Fruit fly (Drosophila melanogaster): Measurements from ENCODE around the gene pb.

Gene pb

DNA sequence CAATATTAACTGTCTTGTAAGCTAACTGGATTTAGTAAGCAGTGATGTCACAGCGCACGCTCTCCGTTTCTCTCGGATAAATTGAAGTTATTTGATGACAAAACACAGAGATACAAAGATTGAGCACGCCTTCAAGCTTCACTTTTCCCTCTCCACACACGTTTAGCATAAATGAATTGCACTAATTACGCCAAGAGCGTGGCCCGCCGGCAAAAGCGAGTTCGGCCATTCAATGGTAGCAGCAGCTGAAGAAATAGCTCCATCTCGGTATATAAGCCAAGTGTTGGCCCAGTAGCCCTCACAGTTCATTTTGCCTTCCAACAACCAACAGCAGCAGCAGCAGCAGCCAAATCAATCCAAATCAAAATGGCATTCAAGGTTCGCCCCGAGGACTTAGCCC, 49.4 kb downstream of the pb start, which contains the start of gene Ccp84Ad:
Gene Ccp84Ad, plus strand, starts transcription at position 301 of the 400 bp plus-strand sequence.
- TF ChIP-seq dmrt93B (GFP tag; optimal IDR thresholded peaks at IDR 0.05) (no peak), sage (GFP tag; optimal IDR thresholded peaks at IDR 0.05) (no peak), usp (GFP tag; optimal IDR thresholded peaks at IDR 0.05) (no peak), sv (GFP tag; optimal IDR thresholded peaks at IDR 0.05) (no peak), HLH106 (tag; optimal IDR thresholded peaks at IDR 0.05) (no peak), br (GFP tag; optimal IDR thresholded peaks at IDR 0.05) (no peak)

DNA sequence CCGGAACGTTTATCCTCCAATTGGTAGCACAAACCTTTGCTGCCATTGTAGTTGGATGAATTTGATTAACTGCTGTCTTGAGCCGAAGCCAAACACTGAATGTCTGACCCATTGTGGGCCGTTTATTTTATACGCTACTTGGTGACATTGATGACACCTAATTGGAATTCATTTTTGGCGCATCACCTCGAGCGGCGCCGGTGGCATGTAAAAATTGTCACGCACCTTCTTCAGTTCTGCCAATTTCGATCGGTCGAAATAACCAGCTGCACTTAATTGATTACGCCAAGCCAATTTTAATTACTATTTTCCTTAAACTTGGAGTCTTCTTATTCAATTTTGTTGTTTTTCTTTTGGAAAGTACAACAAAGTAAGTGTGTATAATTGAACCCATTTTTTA, 50.2 kb downstream of the pb start, which contains the start of gene Ccp84Ae:
Gene Ccp84Ae, minus strand, starts transcription at position 101 of the 400 bp plus-strand sequence.
- no peak for TF ChIP-seq rgr (GFP tag; optimal IDR thresholded peaks at IDR 0.05)
- no peak for TF ChIP-seq brk (GFP tag; optimal IDR thresholded peaks at IDR 0.05)
- no peak for TF ChIP-seq br (GFP tag; optimal IDR thresholded peaks at IDR 0.05)
- no peak for TF ChIP-seq fru (GFP tag; optimal IDR thresholded peaks at IDR 0.05)
- TF ChIP-seq Hnf4 (GFP tag; optimal IDR thresholded peaks at IDR 0.05): no peak
- TF ChIP-seq tai (GFP tag; optimal IDR thresholded peaks at IDR 0.05): no peak
- TF ChIP-seq CG9705 (GFP tag; optimal IDR thresholded peaks at IDR 0.05): no peak
- no peak for TF ChIP-seq dmrt93B (GFP tag; optimal IDR thresholded peaks at IDR 0.05)
- no peak for TF ChIP-seq CG32264 (GFP tag; optimal IDR thresholded peaks at IDR 0.05)
- TF ChIP-seq dsf (GFP tag; optimal IDR thresholded peaks at IDR 0.05; ENCODE audit: borderline replicate concordance): no peak
- no peak for TF ChIP-seq Vsx2 (GFP tag; optimal IDR thresholded peaks at IDR 0.05; ENCODE audit: partially characterized antibody)
- TF ChIP-seq foxo (GFP tag; optimal IDR thresholded peaks at IDR 0.05): no peak
- no peak for TF ChIP-seq Sp1 (GFP tag; optimal IDR thresholded peaks at IDR 0.05)
- no peak for TF ChIP-seq Dfd (GFP tag; optimal IDR thresholded peaks at IDR 0.05)
- TF ChIP-seq OdsH (GFP tag; optimal IDR thresholded peaks at IDR 0.05): no peak

DNA sequence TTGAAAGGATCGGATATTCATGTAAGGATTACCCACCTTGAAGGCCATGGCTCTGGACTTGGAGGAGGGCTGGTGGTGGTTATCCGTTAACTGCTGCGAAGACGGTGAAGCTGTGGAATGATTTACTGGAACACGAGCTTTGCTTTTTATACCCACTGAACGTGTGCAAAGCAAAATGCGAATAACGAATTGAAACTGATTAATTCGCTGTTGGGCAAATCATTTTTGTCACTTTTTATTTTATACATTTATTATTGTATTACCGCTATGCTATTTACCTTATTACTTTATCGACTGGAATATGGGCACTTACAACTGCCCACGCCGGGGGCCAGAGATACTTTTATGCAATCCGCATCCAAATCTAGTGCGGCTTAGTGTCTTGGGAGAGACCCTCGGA, 51.7 kb downstream of the pb start, which contains the start of gene Ccp84Af:
Gene Ccp84Af, minus strand, starts transcription at position 101 of the 400 bp plus-strand sequence.
- no peak for TF ChIP-seq GATAd (GFP tag; optimal IDR thresholded peaks at IDR 0.05)

DNA sequence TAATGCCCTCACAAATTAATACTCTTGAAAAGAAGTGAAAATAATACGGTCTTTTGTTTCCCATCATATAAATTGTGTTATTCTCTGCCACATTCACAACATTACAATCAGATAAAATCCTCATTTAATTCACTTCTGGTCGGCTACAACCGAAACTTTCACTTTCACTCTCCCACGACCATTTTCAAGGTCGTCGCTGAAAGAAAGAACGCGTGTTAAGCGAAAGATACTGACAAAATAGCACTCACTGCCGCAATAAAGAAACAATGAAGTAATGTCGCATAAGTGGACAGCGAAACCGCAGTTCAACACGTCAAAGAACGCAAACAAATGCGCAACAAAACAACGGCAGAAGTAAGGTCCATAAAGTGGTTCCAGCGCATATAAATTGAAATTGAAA, 53.7 kb downstream of the pb start:
- TF ChIP-seq dmrt93B (GFP tag; optimal IDR thresholded peaks at IDR 0.05): no peak
- TF ChIP-seq Jra (GFP tag; optimal IDR thresholded peaks at IDR 0.05): no peak
- no peak for TF ChIP-seq Abd-B (GFP tag; optimal IDR thresholded peaks at IDR 0.05)
- TF ChIP-seq Hnf4 (GFP tag; optimal IDR thresholded peaks at IDR 0.05): no peak

DNA sequence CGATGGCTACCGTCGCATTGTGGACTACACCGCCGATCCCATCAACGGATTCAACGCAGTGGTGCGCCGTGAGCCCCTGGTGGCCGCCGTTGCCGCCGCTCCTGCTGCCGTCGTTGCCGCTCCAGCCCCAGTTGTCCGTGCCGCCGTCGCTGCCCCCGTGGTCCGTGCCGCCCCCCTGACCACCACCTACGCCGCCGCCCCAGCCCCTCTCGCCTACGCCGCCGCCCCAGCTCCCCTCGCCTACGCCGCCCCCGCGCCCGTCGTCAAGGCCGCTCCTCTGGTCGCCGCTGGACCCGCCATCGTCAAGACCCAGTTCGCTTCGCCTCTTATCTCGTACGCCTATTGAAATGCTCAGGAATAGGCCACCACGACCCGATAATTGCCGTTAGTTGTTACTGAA, 54.6 kb downstream of the pb start:
- TF ChIP-seq Hr78 (GFP tag; optimal IDR thresholded peaks at IDR 0.05) (no peak), CG32264 (GFP tag; optimal IDR thresholded peaks at IDR 0.05) (no peak), brk (GFP tag; optimal IDR thresholded peaks at IDR 0.05) (no peak), h (GFP tag; optimal IDR thresholded peaks at IDR 0.05) (no peak), Dfd (GFP tag; optimal IDR thresholded peaks at IDR 0.05) (peak; percentile 85), psq (GFP tag; optimal IDR thresholded peaks at IDR 0.05) (no peak), tai (GFP tag; optimal IDR thresholded peaks at IDR 0.05) (no peak), Jra (GFP tag; optimal IDR thresholded peaks at IDR 0.05) (no peak)

DNA sequence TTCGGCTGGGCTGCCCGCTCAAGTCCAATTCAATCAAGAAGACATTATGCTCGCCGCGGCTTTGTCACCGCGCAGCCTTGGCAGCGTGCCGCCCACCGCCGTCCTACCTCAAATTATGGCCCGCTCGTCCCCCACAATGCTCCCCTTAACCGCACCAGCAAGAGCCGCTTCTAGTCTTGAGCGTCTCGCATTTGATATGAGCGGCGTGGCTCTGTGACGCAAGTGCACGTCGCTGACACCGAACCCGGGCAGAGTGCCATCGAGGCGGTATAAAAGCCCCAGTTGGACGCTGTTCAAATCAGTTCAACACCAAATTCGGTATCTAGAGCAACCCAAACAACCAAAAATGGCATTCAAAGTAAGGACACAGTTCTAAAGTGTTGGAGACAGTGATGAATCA, 55.4 kb downstream of the pb start, which contains the start of gene Ccp84Ag:
Gene Ccp84Ag, plus strand, starts transcription at position 301 of the 400 bp plus-strand sequence.
- TF ChIP-seq GATAd (GFP tag; optimal IDR thresholded peaks at IDR 0.05) (no peak), h (GFP tag; optimal IDR thresholded peaks at IDR 0.05) (no peak), psq (GFP tag; optimal IDR thresholded peaks at IDR 0.05) (no peak), tai (GFP tag; optimal IDR thresholded peaks at IDR 0.05) (no peak), jim (GFP tag; optimal IDR thresholded peaks at IDR 0.05) (no peak), Rel (GFP tag; optimal IDR thresholded peaks at IDR 0.05) (no peak), Rel (tag; optimal IDR thresholded peaks at IDR 0.05) (no peak), rgr (GFP tag; optimal IDR thresholded peaks at IDR 0.05) (no peak), woc (GFP tag; optimal IDR thresholded peaks at IDR 0.05) (no peak), dsf (GFP tag; optimal IDR thresholded peaks at IDR 0.05; ENCODE audit: borderline replicate concordance) (no peak), br (GFP tag; optimal IDR thresholded peaks at IDR 0.05) (no peak), dl (GFP tag; optimal IDR thresholded peaks at IDR 0.05; ENCODE audit: insufficient read depth in 1 of 2, partially characterized antibody in 2 of 2) (no peak), Myc (optimal IDR thresholded peaks at IDR 0.05) (no peak), Dif (GFP tag; optimal IDR thresholded peaks at IDR 0.05; ENCODE audit: partially characterized antibody) (no peak), Vsx2 (GFP tag; optimal IDR thresholded peaks at IDR 0.05; ENCODE audit: partially characterized antibody) (no peak), sage (GFP tag; optimal IDR thresholded peaks at IDR 0.05) (no peak), OdsH (GFP tag; optimal IDR thresholded peaks at IDR 0.05) (no peak), CrebA (GFP tag; optimal IDR thresholded peaks at IDR 0.05; ENCODE audit: borderline replicate concordance) (no peak), foxo (GFP tag; optimal IDR thresholded peaks at IDR 0.05) (no peak)
